Worm (Caenorhabditis elegans) whole organism, young adult: Measurements from ENCODE around the gene dod-22.

ENCODE experiments used
- F57A8.1 ChIP-seq: fragments of 200-800 bp; sonication (Bioruptor generic); optimal IDR thresholded peaks from 2 replicates; lab custom pipeline; 2018; ENCODE audit warnings: mild to moderate bottlenecking, missing genetic modification characterization, moderate library complexity, missing compliant biosample characterization
- F57C9.4 ChIP-seq: sonication (generic microtip); optimal IDR thresholded peaks from 2 replicates; lab custom pipeline; 2017; ENCODE audit warnings: mild to moderate bottlenecking, missing genetic modification characterization, missing compliant biosample characterization
- K11D2.4 ChIP-seq: fragments of 200-800 bp; sonication (Bioruptor generic); IDR thresholded peaks from 2 replicates; pipeline ENCODE4 v1.3.6; 2022; ENCODE audit warnings: missing genetic modification reagents, missing genetic modification characterization, missing compliant biosample characterization
- attf-5 ChIP-seq: fragments of 200-800 bp; sonication (Bioruptor generic); optimal IDR thresholded peaks from 2 replicates; lab custom pipeline; 2018; ENCODE audit warnings: mild to moderate bottlenecking, missing genetic modification characterization, missing compliant biosample characterization
- ceh-27 ChIP-seq: fragments of 200-800 bp; sonication (Bioruptor generic); optimal IDR thresholded peaks from 2 replicates; lab custom pipeline; 2018; ENCODE audit warnings: mild to moderate bottlenecking, missing genetic modification characterization, moderate library complexity, missing compliant biosample characterization
- egl-44 ChIP-seq: fragments of 200-800 bp; sonication (Bioruptor generic); IDR thresholded peaks from 2 replicates; pipeline ENCODE4 v1.3.6; 2022; ENCODE audit warnings: missing genetic modification reagents, missing genetic modification characterization, missing compliant biosample characterization
- him-1 ChIP-seq: sonication (generic microtip); optimal IDR thresholded peaks from 2 replicates; lab custom pipeline; 2016; ENCODE audit warnings: missing genotype, missing genetic modification reagents, missing genetic modification characterization, missing compliant biosample characterization
- hlh-12 ChIP-seq: sonication (generic microtip); optimal IDR thresholded peaks from 2 replicates; lab custom pipeline; 2016; ENCODE audit warnings: missing genetic modification characterization, missing compliant biosample characterization
- hrde-1 ChIP-seq: sonication (generic microtip); optimal IDR thresholded peaks from 2 replicates; lab custom pipeline; 2016; ENCODE audit warnings: missing genetic modification characterization, mild to moderate bottlenecking, missing compliant biosample characterization, moderate library complexity, missing genotype, missing genetic modification reagents, borderline replicate concordance
- lin-26 ChIP-seq: fragments of 200-800 bp; sonication (Bioruptor generic); IDR thresholded peaks from 2 replicates; pipeline ENCODE4 v1.3.6; 2022; ENCODE audit warnings: missing genetic modification reagents, missing genetic modification characterization, missing compliant biosample characterization
- lin-54 ChIP-seq: fragments of 200-800 bp; sonication (Bioruptor generic); optimal IDR thresholded peaks from 2 replicates; lab custom pipeline; 2018; ENCODE audit warnings: mild to moderate bottlenecking, missing genetic modification characterization, missing compliant biosample characterization
- nhr-179 ChIP-seq: sonication (generic microtip); optimal IDR thresholded peaks from 2 replicates; lab custom pipeline; 2016; ENCODE audit warnings: mild to moderate bottlenecking, missing genetic modification characterization, missing compliant biosample characterization
- nhr-27 ChIP-seq: fragments of 200-800 bp; sonication (Bioruptor generic); optimal IDR thresholded peaks from 2 replicates; lab custom pipeline; 2018; ENCODE audit warnings: mild to moderate bottlenecking, missing genetic modification characterization, moderate library complexity, missing compliant biosample characterization
- ztf-22 ChIP-seq: fragments of 200-800 bp; sonication (Bioruptor generic); optimal IDR thresholded peaks from 2 replicates; lab custom pipeline; 2018; ENCODE audit warnings: mild to moderate bottlenecking, missing genetic modification characterization, moderate library complexity, missing compliant biosample characterization

DNA sequence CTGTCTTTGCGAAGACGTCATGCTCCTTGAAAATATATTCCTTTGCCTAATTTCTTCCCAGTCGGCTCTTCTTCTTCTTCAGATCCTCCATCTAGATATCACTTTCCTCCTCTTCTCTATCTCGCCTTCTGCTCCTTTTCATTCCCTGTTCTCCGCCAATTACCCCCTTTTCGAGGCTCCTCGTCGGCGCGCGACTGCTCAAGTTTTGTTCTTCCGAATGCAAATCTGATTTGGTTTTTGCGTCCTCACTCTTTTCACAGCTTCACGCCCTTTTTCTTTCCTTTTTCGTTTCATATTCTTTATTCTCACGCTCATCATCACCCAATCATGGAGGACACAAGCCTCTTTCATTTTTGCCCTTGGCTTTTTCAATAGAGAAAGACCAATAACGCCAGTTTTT is 51.6 kb downstream of the dod-22 start:
- TF ChIP-seq K11D2.4 (GFP tag; lab: Robert Waterston, UW) (no peak), nhr-179 (tag; lab: Kevin White, UChicago) (no peak), hlh-12 (tag; lab: Kevin White, UChicago) (no peak), hrde-1 (tag; lab: Kevin White, UChicago) (no peak), ceh-27 (GFP tag; lab: Kevin White, UChicago) (no peak), lin-54 (GFP tag; lab: Kevin White, UChicago) (no peak), egl-44 (GFP tag; lab: Robert Waterston, UW) (no peak), F57A8.1 (GFP tag; lab: Kevin White, UChicago) (no peak), nhr-27 (tag; lab: Kevin White, UChicago) (no peak), F57C9.4 (tag; lab: Kevin White, UChicago) (no peak), him-1 (no peak), ztf-22 (GFP tag; lab: Kevin White, UChicago) (no peak), lin-26 (no peak), attf-5 (GFP tag; lab: Kevin White, UChicago) (no peak)
